Worm (Caenorhabditis elegans): ENCODE results near the gene F42E11.3.

The F42E11.3 gene

DNA sequence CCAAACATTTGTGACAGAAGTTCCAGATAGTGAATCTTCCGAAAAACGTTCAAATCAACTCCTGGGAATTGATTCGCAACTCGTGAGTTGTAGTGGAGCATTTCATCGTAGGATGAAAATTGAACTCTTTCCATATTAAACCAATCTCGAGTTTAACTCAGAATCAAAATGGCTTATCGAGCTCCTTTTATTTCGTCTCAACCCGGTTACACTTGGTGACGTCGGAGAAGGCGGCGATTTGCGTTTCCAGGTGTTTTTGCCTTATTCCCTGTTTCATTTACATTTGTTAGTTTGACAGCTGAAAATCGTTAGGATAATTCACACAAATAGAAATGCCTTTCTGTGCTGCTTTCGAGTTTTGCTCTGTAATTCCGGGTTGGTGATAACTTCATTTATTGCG is at the start of gene F42E11.3:
Gene F42E11.3, minus strand, starts transcription at position 101 of the 400 bp plus-strand sequence.
- no peak for TF ChIP-seq dao-5 (tag; optimal IDR thresholded peaks at IDR 0.05)
- no peak for TF ChIP-seq W03F9.2 (tag; optimal IDR thresholded peaks at IDR 0.05)
- TF ChIP-seq him-1 (tag; optimal IDR thresholded peaks at IDR 0.05), result no peak

DNA sequence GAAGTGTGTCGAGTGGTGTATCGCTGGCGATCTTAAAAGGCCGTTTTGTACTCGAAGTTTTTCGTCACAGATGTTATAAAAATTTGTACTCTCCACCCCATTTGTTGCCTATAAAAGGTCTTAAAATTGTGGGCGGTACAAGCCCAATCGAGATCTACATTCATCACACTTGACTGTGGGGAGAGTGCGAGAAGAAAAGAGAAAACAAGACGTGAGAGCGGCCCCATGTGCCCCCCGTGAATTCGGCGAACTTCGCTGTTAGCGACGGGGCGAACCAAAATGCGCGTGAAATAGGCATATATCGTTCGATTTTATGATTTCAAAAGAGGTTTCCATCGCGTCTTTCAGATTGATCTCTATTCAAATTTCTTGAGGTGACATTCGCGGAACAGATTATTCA is 44.6 kb upstream of the F42E11.3 start, which contains the start of gene F46C3.6:
Gene F46C3.6, minus strand, starts transcription at position 87 of the 400 bp plus-strand sequence.
- TF ChIP-seq W03F9.2 (tag; optimal IDR thresholded peaks at IDR 0.05) (no peak), him-1 (tag; optimal IDR thresholded peaks at IDR 0.05) (no peak), dao-5 (tag; optimal IDR thresholded peaks at IDR 0.05) (no peak)

DNA sequence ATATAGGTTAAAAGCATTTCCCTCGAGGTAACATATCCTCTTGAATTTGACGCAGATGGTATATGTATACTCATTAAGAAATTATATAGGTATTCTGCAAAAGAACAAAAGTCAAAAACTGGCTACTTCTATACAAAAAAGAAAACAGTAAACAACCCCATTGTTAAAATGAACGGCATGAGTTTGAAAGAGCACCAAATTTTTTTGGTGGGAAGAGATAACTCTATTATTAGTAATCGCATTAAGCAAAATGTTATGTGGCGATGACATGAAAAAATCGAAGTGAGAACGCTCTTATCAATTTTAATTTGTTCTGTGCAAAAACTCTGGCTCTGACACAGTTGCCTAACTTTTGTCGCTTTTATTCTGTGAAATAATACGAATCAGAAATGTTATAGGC is 43.3 kb upstream of the F42E11.3 start, which contains the start of gene F46C3.2:
Gene F46C3.2, minus strand, starts transcription at position 101 of the 400 bp plus-strand sequence.
- TF ChIP-seq him-1 (tag; optimal IDR thresholded peaks at IDR 0.05) (no peak), dao-5 (tag; optimal IDR thresholded peaks at IDR 0.05) (no peak), W03F9.2 (tag; optimal IDR thresholded peaks at IDR 0.05) (no peak)

DNA sequence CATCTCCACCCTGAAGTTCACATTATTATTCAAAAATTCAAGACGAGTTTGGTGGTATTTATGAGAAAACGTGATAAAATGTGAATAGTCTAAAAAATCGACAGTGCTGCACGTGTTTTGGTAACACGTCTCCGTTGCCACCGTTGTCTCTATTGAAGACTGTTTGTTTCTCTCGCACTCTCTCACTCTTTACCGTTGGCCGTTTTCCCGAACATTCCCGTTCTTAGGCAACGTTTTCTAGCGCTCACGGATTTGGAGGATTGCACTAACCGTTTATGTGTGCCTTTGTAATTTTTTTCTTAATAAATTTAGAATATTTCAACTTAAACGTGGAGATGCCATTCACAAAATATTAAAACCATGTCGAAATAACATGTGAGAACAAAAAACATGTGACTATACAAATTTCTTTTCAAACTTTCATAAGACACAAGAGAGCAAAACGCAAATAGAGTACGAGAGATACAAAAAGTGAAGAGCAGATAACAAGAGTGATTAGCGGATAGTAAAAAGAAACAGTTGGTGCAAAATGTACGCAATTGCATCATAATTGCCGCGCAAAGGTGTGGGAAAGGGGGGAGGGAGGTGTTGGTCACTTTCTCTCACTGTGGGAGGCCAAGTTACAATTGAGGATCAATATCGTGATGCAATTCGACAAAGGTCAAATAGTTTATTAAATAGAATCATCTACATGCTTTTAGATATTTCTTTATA is 39.6 kb upstream of the F42E11.3 start, which contains the start of gene pek-1:
Gene pek-1, minus strand, starts transcription at position 51 of the 714 bp plus-strand sequence.
- no peak for TF ChIP-seq W03F9.2 (tag; optimal IDR thresholded peaks at IDR 0.05)
- TF ChIP-seq him-1 (tag; optimal IDR thresholded peaks at IDR 0.05), result no peak
- no peak for TF ChIP-seq dao-5 (tag; optimal IDR thresholded peaks at IDR 0.05)

DNA sequence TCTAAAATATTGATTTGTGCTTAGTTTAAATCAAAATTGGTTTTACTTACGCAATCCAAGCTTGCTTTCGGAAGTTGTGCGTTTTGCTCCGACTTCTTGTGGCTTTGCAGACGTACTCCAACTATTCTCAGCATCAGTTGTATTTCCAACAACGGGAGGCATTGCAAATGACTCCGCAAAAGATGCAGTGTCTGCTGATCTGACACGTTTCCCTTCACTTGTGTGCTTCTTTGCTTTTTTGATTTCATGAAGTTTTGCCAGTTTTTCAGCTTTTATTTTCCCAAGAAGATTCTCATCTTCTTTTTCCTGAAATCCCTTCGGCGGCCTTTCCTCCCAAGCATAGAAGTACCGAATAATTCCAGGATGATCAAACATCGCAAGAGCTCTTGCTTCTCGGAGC is 36.3 kb upstream of the F42E11.3 start:
- TF ChIP-seq dao-5 (tag; optimal IDR thresholded peaks at IDR 0.05) (no peak), him-1 (tag; optimal IDR thresholded peaks at IDR 0.05) (no peak), W03F9.2 (tag; optimal IDR thresholded peaks at IDR 0.05) (no peak)

DNA sequence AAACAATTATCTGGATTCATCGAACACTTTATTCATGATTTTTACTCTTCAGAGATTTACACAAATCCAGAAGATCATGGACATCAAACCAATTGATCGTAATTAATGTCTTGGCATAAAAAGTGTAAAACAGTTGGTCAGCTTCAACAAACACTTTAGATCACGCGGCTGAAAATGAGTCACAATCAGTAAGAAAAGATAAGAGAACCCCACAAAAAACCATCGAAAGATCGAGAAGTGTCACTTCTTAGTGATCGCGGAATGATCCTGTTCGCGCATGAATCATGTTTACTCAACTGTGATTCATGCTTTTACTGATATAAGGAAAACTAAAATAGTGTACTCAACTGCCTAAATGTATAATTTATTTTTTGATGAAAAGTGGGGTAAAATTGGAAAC is 34.0 kb upstream of the F42E11.3 start:
- TF ChIP-seq W03F9.2 (tag; optimal IDR thresholded peaks at IDR 0.05), result peak; percentile 36
- TF ChIP-seq him-1 (tag; optimal IDR thresholded peaks at IDR 0.05), result no peak
- TF ChIP-seq dao-5 (tag; optimal IDR thresholded peaks at IDR 0.05), result no peak

DNA sequence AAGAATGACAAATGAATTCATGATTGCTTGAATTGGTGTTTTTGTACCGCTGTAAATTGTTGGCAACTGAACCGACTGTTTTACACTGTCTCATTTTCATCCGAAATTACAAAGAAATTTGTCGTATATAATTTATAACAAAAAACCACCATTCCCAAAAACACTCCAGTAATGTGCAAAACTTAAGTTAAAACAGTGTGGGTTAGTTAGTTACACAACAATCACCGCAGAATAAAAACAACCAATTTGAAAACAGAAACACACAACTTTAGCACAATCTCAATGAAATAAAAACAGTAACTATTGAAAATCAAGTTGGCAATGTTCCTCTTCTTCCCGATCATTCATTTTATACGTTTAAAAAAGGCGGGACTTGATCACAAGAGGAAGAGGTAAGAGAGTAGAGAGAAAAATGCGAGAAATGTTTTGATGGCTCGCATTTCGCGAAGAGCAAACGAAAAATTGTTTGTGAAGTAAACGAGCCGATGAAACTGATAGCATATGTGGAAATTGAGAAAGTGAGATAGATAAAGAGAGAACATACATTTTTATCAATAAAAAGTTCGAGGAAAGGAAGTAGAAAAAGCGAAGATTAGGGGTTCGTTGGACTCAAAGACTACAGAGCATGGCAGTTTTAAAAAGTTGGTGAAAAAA is 32.4 kb upstream of the F42E11.3 start, which contains the start of gene F08B12.4:
Gene F08B12.4, minus strand, starts transcription at position 51 of the 654 bp plus-strand sequence.
- TF ChIP-seq dao-5 (tag; optimal IDR thresholded peaks at IDR 0.05) (no peak), W03F9.2 (tag; optimal IDR thresholded peaks at IDR 0.05) (no peak), him-1 (tag; optimal IDR thresholded peaks at IDR 0.05) (no peak)

DNA sequence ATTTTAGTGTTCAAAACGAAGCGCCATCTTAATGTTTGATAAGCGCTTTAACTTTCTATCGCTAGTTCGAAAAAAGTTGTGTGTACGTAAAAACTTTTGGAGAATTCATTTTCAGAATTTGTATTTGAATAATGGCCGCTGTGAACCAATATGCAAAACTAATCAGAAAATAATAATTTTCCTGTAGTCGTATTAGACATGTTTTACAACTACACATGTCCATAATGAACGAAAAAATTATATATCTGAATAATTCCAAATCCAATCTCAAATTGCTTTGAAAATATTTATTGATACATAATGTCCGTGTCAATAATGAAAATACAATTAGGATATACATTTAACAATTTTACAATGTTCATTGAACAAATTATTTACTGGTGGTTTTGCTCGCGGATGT is 31.4 kb upstream of the F42E11.3 start:
- TF ChIP-seq him-1 (tag; optimal IDR thresholded peaks at IDR 0.05), result no peak
- no peak for TF ChIP-seq dao-5 (tag; optimal IDR thresholded peaks at IDR 0.05)
- no peak for TF ChIP-seq W03F9.2 (tag; optimal IDR thresholded peaks at IDR 0.05)

DNA sequence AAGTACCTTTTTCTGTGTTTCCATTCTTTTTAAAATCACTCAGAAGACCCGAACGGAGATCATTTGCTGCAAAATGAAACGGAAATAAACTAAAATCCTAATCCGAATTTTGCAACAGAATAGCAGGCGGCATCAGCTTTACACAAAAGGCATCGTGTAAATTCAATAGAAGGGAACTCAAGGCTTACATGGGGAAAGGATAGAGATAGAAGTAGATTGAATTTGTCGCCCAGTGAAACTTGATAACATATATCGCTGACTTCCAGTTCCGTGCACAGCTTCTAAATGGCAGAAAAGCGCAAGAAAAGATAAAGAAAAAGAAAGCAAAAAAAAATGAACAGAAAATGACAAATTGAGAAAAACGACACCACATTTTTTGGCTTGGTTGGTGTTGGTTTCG is 30.5 kb upstream of the F42E11.3 start, which contains the start of gene slo-2:
Gene slo-2, minus strand, starts transcription at position 24 of the 400 bp plus-strand sequence.
- no peak for TF ChIP-seq him-1 (tag; optimal IDR thresholded peaks at IDR 0.05)
- TF ChIP-seq W03F9.2 (tag; optimal IDR thresholded peaks at IDR 0.05), result no peak
- TF ChIP-seq dao-5 (tag; optimal IDR thresholded peaks at IDR 0.05), result no peak

DNA sequence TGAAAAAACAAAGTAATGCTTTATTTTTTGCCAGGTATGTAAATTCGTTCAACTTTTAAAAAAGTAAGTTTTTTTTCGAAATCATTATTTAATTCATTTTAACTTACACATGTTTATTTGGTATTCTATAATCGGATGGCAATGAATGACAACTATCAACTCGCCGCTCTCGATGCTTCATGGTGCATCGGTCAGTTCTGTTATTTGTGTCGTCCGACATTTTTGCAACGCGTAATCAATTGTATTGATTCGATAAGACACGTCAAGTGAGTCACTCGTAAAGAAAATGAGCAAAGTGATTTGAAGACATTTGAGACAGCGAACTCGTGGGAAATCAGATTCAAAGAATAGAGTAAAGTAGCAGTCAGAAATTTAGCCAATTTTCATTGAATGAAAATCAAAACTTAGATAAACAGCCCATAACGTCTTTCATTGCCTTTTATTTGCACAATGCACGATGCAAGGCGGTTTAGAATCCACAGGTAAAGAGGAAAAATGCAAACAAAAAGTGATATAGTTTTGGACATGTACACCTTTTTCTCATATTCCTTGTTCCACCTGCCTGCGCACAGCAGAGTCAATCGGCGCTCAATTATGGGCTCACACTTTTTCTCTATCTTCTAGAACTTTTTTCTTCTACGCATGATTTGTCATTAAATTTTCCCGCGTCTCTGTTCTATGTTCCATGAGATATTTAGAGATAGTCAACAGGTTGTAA is 25.2 kb upstream of the F42E11.3 start:
- no peak for TF ChIP-seq him-1 (tag; optimal IDR thresholded peaks at IDR 0.05)
- TF ChIP-seq dao-5 (tag; optimal IDR thresholded peaks at IDR 0.05), result no peak
- no peak for TF ChIP-seq W03F9.2 (tag; optimal IDR thresholded peaks at IDR 0.05)

DNA sequence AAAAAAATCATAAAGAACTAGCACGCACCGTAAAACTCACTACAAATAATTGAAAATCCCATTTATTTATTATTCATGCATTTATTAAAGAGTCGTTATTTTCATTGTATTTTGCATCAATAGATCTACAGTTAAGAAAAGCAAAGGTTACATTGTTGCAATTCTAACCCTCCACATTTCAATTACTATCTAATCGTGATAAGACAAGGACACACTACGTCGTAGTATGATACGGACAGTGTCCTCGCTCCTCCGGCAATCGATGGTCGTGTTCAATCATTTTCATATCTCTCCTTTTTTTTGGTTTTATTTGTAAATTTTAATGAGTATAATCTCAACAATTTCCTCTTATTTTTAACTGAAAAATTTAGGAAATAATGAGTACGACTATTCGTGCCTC is 17.5 kb upstream of the F42E11.3 start, which contains the start of gene prx-12:
Gene prx-12, plus strand, starts transcription at position 371 of the 400 bp plus-strand sequence.
- TF ChIP-seq dao-5 (tag; optimal IDR thresholded peaks at IDR 0.05) (no peak), W03F9.2 (tag; optimal IDR thresholded peaks at IDR 0.05) (no peak), him-1 (tag; optimal IDR thresholded peaks at IDR 0.05) (no peak)

DNA sequence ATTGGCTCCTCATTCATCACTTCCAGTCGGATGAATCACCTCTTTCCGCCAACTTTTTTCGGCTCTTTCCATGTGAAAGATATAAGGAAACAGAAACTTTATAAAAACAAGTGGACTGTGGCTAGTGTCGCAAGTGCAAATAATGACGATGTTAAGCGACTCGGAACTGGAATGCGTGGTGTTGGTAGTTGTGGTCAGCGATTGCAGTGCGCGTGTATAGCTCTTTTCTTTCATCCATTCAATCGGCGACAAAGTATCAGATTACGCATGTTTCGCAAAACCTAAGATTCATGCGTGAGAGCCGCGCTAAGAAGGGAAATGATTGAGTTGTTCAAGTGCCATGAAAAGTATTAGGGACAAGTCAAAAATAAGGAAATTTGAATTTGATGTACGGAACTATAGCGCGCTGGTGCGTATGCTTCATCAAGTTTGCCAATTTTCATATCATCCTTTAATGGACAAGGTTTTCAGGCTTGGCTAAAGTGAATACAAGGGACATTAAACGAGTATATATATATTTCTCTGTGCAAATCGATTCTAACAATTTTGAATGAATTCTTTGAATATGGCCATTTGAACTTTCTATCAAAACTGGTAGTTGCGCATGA is 12.4 kb upstream of the F42E11.3 start:
- TF ChIP-seq dao-5 (tag; optimal IDR thresholded peaks at IDR 0.05) (no peak), W03F9.2 (tag; optimal IDR thresholded peaks at IDR 0.05) (no peak), him-1 (tag; optimal IDR thresholded peaks at IDR 0.05) (no peak)

DNA sequence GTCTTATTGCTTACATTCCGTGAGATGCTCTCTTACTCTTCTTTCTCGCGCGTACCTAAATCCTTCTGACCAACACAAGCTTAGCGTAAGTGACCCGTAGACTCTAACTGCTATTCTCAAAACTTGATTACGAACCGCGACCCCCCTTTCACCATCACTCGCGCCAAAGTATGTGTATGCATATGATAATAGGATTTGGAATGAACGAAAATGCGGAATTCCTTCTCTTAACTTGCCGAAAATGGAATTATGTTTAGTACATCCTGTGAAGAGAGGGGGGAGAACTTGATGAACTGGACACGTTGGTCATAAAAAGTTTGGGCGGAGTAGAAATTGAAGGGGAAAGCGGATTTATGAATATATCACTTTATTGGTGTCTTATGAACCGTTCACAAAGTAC is 11.5 kb upstream of the F42E11.3 start:
- TF ChIP-seq him-1 (tag; optimal IDR thresholded peaks at IDR 0.05), result no peak
- no peak for TF ChIP-seq W03F9.2 (tag; optimal IDR thresholded peaks at IDR 0.05)
- TF ChIP-seq dao-5 (tag; optimal IDR thresholded peaks at IDR 0.05), result no peak

Measured in whole organism, L4/young adult.